Fruit fly (Drosophila melanogaster): Measurements from ENCODE around the gene CG4213.

Gene CG4213

DNA sequence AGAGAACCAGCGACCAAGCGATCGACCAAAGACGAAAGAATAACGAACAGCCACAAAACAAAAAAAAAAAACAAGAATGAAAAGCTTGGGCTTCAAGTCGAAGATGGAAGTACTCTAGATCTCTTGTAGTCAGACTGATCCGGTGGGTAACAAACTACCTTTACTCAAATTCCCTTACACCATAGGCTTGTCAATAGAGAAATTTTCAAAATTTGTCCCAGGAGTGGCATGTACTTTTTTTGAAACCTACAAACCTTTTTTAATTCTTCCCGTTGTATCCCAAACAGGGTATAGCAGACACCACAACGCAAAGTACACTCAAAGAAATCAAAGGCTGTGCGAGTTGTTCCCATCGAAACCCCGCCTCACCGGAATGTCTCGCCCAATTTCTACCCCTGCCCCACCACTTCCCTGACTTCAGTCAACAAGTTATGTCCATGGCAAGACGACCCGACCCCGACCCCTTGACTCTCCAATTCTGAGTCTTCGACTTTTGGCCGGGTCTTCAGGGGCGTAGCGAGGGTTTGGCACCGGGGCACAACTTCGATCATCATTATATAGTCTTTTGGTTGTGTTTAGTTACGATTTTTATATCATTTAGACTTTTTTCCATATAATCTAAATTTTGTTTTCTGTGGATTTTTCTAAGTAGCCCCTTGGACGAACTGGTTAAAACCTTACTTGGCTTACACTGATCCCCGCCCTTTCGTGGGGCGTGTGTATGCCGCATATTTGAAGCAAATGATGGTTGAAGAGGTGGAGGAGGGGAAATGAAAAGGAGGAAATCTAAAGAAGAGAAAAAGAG is 27.9 kb upstream of the CG4213 start (continued):
- TF ChIP-seq tna (GFP tag; IDR thresholded peaks at IDR 0.05; ENCODE audit: partially characterized antibody) (no peak), grau (tag; optimal IDR thresholded peaks at IDR 0.05) (peak; percentile 44), CG31365 (tag; optimal IDR thresholded peaks at IDR 0.05) (no peak), Pdp1 (GFP tag; optimal IDR thresholded peaks at IDR 0.05) (peak; percentile 61 to 64), CG11560 (tag; IDR thresholded peaks at IDR 0.05) (no peak), CG6683 (GFP tag; optimal IDR thresholded peaks at IDR 0.05) (no peak), CG12769 (tag; optimal IDR thresholded peaks at IDR 0.05) (peak; percentile 14), CG18262 (tag; optimal IDR thresholded peaks at IDR 0.05) (peak; percentile 73), inv (GFP tag; IDR thresholded peaks at IDR 0.05; ENCODE audit: partially characterized antibody) (no peak), CG2202 (tag; optimal IDR thresholded peaks at IDR 0.05) (peak; percentile 0), Neu2 (GFP tag; optimal IDR thresholded peaks at IDR 0.05; ENCODE audit: borderline replicate concordance) (no peak), CG10147 (GFP tag; optimal IDR thresholded peaks at IDR 0.05) (no peak), gcm2 (GFP tag; optimal IDR thresholded peaks at IDR 0.05) (no peak), NC2β (GFP tag; optimal IDR thresholded peaks at IDR 0.05) (peak; percentile 52), Fer1 (GFP tag; optimal IDR thresholded peaks at IDR 0.05) (no peak), Deaf1 (tag; optimal IDR thresholded peaks at IDR 0.05) (no peak), CG11398 (GFP tag; optimal IDR thresholded peaks at IDR 0.05) (peak; percentile 63), Doc3 (GFP tag; IDR thresholded peaks at IDR 0.05; ENCODE audit: partially characterized antibody) (no peak), CG30403 (GFP tag; optimal IDR thresholded peaks at IDR 0.05) (peak; percentile 71), CG7745 (tag; optimal IDR thresholded peaks at IDR 0.05) (no peak), NFAT (GFP tag; IDR thresholded peaks at IDR 0.05) (peak; percentile 64), bigmax (GFP tag; optimal IDR thresholded peaks at IDR 0.05) (no peak), CHES-1-like (GFP tag; optimal IDR thresholded peaks at IDR 0.05) (peak; percentile 35), Dip2 (GFP tag; IDR thresholded peaks at IDR 0.05) (no peak), CG17328 (GFP tag; IDR thresholded peaks at IDR 0.05) (peak; percentile 55), H15 (GFP tag; IDR thresholded peaks at IDR 0.05) (0 out of 3 replicates have a peak, but pooled peaks have one; percentile 31), dysf (GFP tag; IDR thresholded peaks at IDR 0.05) (peak; percentile 59; the same call in 2 of the 3 replicates), fru (optimal IDR thresholded peaks at IDR 0.05) (no peak), CG6689 (GFP tag; IDR thresholded peaks at IDR 0.05) (peak; percentile 57), dmrt11E (tag; optimal IDR thresholded peaks at IDR 0.05) (peak; percentile 65), dmrt99B (tag; optimal IDR thresholded peaks at IDR 0.05) (peak; percentile 25), CG15073 (GFP tag; optimal IDR thresholded peaks at IDR 0.05) (no peak), mam (GFP tag; optimal IDR thresholded peaks at IDR 0.05) (peak; percentile 61), Xrp1 (GFP tag; IDR thresholded peaks at IDR 0.05) (peak; percentile 84), tll (GFP tag; optimal IDR thresholded peaks at IDR 0.05) (no peak), CG1529 (GFP tag; optimal IDR thresholded peaks at IDR 0.05) (peak; percentile 6), jumu (GFP tag; optimal IDR thresholded peaks at IDR 0.05) (peak; percentile 72), CG10267 (tag; optimal IDR thresholded peaks at IDR 0.05) (peak; percentile 43), ERR (GFP tag; optimal IDR thresholded peaks at IDR 0.05) (peak; percentile 38), CG11723 (GFP tag; optimal IDR thresholded peaks at IDR 0.05) (no peak), CG9609 (GFP tag; optimal IDR thresholded peaks at IDR 0.05) (peak; percentile 41), CG12391 (tag; optimal IDR thresholded peaks at IDR 0.05) (peak; percentile 62), E2f2 (GFP tag; IDR thresholded peaks at IDR 0.05) (peak; percentile 26; the same call in 1 of the 2 replicates), CG34376 (GFP tag; optimal IDR thresholded peaks at IDR 0.05) (no peak), shn (GFP tag; optimal IDR thresholded peaks at IDR 0.05) (peak; percentile 36), CG10543 (GFP tag; optimal IDR thresholded peaks at IDR 0.05) (no peak), Side (GFP tag; optimal IDR thresholded peaks at IDR 0.05) (peak; percentile 65), Ets65A (GFP tag) (peak; percentile 97), CG10654 (GFP tag; optimal IDR thresholded peaks at IDR 0.05) (peak; percentile 19)

All from whole organism, embryonic.